Worm (Caenorhabditis elegans) whole organism, young adult: Measurements from ENCODE around the gene Y73F8A.5.

Experiments
- C06A6.2 ChIP-seq: fragments of 200-800 bp; sonication (Bioruptor generic); conservative IDR thresholded peaks from 2 replicates; pipeline ENCODE4 v1.3.6; 2022; ENCODE audit warnings: missing genetic modification characterization, missing compliant biosample characterization
- F22D6.2 ChIP-seq: sonication (generic microtip); optimal IDR thresholded peaks from 2 replicates; lab custom pipeline; 2016; ENCODE audit warnings: mild to moderate bottlenecking, missing genetic modification characterization, missing compliant biosample characterization
- F23B12.7 ChIP-seq: sonication (generic microtip); optimal IDR thresholded peaks from 2 replicates; lab custom pipeline; 2017; ENCODE audit warnings: missing genetic modification characterization, mild to moderate bottlenecking, missing compliant biosample characterization, antibody characterized with exemption, moderate library complexity; ENCODE audit not compliant: insufficient read depth
- F33H1.4 ChIP-seq: fragments of 200-800 bp; sonication (Bioruptor generic); IDR thresholded peaks from 2 replicates; pipeline ENCODE4 v1.3.6; 2022; ENCODE audit warnings: missing genetic modification reagents, missing genetic modification characterization, missing compliant biosample characterization
- F55B11.4 ChIP-seq: sonication (generic microtip); optimal IDR thresholded peaks from 2 replicates; lab custom pipeline; 2016; ENCODE audit warnings: missing compliant biosample characterization, missing genetic modification characterization, borderline replicate concordance; ENCODE audit not compliant: insufficient read depth
- K11D2.4 ChIP-seq: fragments of 200-800 bp; sonication (Bioruptor generic); IDR thresholded peaks from 2 replicates; pipeline ENCODE4 v1.3.6; 2022; ENCODE audit warnings: missing genetic modification reagents, missing genetic modification characterization, missing compliant biosample characterization
- T26A5.8 ChIP-seq: sonication (generic microtip); optimal IDR thresholded peaks from 2 replicates; lab custom pipeline; 2016; ENCODE audit warnings: missing genetic modification characterization, missing compliant biosample characterization
- Y53F4B.3 ChIP-seq: fragments of 200-800 bp; sonication (Bioruptor generic); IDR thresholded peaks from 2 replicates; pipeline ENCODE4 v1.3.6; 2022; ENCODE audit warnings: missing genetic modification reagents, missing genetic modification characterization, missing compliant biosample characterization
- Y56A3A.18 ChIP-seq: fragments of 200-800 bp; sonication (Bioruptor generic); IDR thresholded peaks from 2 replicates; pipeline ENCODE4 v1.3.6; 2022; ENCODE audit warnings: missing genetic modification reagents, missing genetic modification characterization, missing compliant biosample characterization
- Y95B8A.8 ChIP-seq: fragments of 200-800 bp; sonication (Bioruptor generic); IDR thresholded peaks from 2 replicates; pipeline ENCODE4 v1.3.6; 2022; ENCODE audit warnings: missing genetic modification reagents, missing genetic modification characterization, missing compliant biosample characterization
- ZK185.1 ChIP-seq: sonication (generic microtip); optimal IDR thresholded peaks from 2 replicates; lab custom pipeline; 2016; ENCODE audit warnings: mild to moderate bottlenecking, missing genetic modification characterization, missing compliant biosample characterization; ENCODE audit not compliant: poor library complexity, severe bottlenecking
- aptf-3 ChIP-seq: fragments of 200-800 bp; sonication (Bioruptor generic); IDR thresholded peaks from 2 replicates; pipeline ENCODE4 v1.3.6; 2022; ENCODE audit warnings: missing genetic modification characterization, missing compliant biosample characterization
- ceh-40 ChIP-seq: fragments of 200-800 bp; sonication (Bioruptor generic); IDR thresholded peaks from 2 replicates; pipeline ENCODE4 v1.3.6; 2022; ENCODE audit warnings: missing genetic modification characterization, missing compliant biosample characterization
- ceh-58 ChIP-seq: fragments of 200-800 bp; sonication (Bioruptor generic); IDR thresholded peaks from 2 replicates; pipeline ENCODE4 v1.3.6; 2022; ENCODE audit warnings: missing genetic modification characterization, missing compliant biosample characterization
- chd-7 ChIP-seq: sonication (generic microtip); optimal IDR thresholded peaks from 2 replicates; lab custom pipeline; 2016; ENCODE audit warnings: mild to moderate bottlenecking, missing genetic modification characterization, moderate library complexity, missing compliant biosample characterization
- dpff-1 ChIP-seq: sonication (generic microtip); optimal IDR thresholded peaks from 2 replicates; lab custom pipeline; 2017; ENCODE audit warnings: mild to moderate bottlenecking, missing genetic modification characterization, missing compliant biosample characterization
- dpl-1 ChIP-seq: fragments of 150-350 bp; optimal IDR thresholded peaks from 2 replicates; lab custom pipeline; 2014; ENCODE audit warnings: missing biosample characterization, missing genetic modification reagents, missing genetic modification characterization
- gei-17 ChIP-seq: fragments of 200-800 bp; sonication (Bioruptor generic); optimal IDR thresholded peaks from 2 replicates; lab custom pipeline; 2018; ENCODE audit warnings: mild to moderate bottlenecking, missing genetic modification characterization, missing compliant biosample characterization
- hlh-26 ChIP-seq: fragments of 200-800 bp; sonication (Bioruptor generic); conservative IDR thresholded peaks from 2 replicates; pipeline ENCODE4 v1.3.6; 2022; ENCODE audit warnings: missing genetic modification reagents, missing genetic modification characterization, missing compliant biosample characterization
- hmg-1.2 ChIP-seq: fragments of 200-800 bp; sonication (Bioruptor generic); IDR thresholded peaks from 2 replicates; pipeline ENCODE4 v1.3.6; 2022; ENCODE audit warnings: missing genetic modification reagents, missing genetic modification characterization, missing compliant biosample characterization
- lin-40 ChIP-seq: sonication (generic microtip); optimal IDR thresholded peaks from 2 replicates; lab custom pipeline; 2016; ENCODE audit warnings: missing genetic modification characterization, mild to moderate bottlenecking, missing compliant biosample characterization, missing genotype, missing genetic modification reagents
- lin-54 ChIP-seq: fragments of 200-800 bp; sonication (Bioruptor generic); optimal IDR thresholded peaks from 2 replicates; lab custom pipeline; 2018; ENCODE audit warnings: mild to moderate bottlenecking, missing genetic modification characterization, missing compliant biosample characterization
- lsl-1 ChIP-seq: fragments of 200-800 bp; sonication (Bioruptor generic); optimal IDR thresholded peaks from 2 replicates; lab custom pipeline; 2018; ENCODE audit warnings: mild to moderate bottlenecking, missing genetic modification characterization, moderate library complexity, missing compliant biosample characterization
- lsy-27 ChIP-seq: sonication (generic microtip); optimal IDR thresholded peaks from 2 replicates; lab custom pipeline; 2017; ENCODE audit warnings: missing genetic modification characterization, mild to moderate bottlenecking, missing compliant biosample characterization, antibody characterized with exemption, missing genotype, borderline replicate concordance; ENCODE audit not compliant: insufficient read depth
- mcd-1 ChIP-seq: fragments of 200-800 bp; sonication (Bioruptor generic); IDR thresholded peaks from 2 replicates; pipeline ENCODE4 v1.3.6; 2022; ENCODE audit warnings: missing genetic modification reagents, missing genetic modification characterization, missing compliant biosample characterization
- mes-4 ChIP-seq: sonication (generic microtip); optimal IDR thresholded peaks from 2 replicates; lab custom pipeline; 2016; ENCODE audit warnings: missing genotype, missing genetic modification characterization, missing compliant biosample characterization
- mxl-1 ChIP-seq: sonication (generic microtip); optimal IDR thresholded peaks from 2 replicates; lab custom pipeline; 2016; ENCODE audit warnings: missing genetic modification characterization, missing compliant biosample characterization
- nhr-120 ChIP-seq: fragments of 200-800 bp; sonication (Bioruptor generic); IDR thresholded peaks from 2 replicates; pipeline ENCODE4 v1.3.6; 2022; ENCODE audit warnings: missing genetic modification characterization, missing compliant biosample characterization
- nhr-179 ChIP-seq: sonication (generic microtip); optimal IDR thresholded peaks from 2 replicates; lab custom pipeline; 2016; ENCODE audit warnings: mild to moderate bottlenecking, missing genetic modification characterization, missing compliant biosample characterization
- nhr-80 ChIP-seq: sonication (generic microtip); optimal IDR thresholded peaks from 2 replicates; lab custom pipeline; 2016; ENCODE audit warnings: missing genetic modification characterization, missing compliant biosample characterization
- rpc-1 ChIP-seq, 2 experiments: fragments of 150-350 bp in 1 of 2; sonication (generic microtip) in 1 of 2; optimal IDR thresholded peaks; 2 replicates each; lab custom pipeline; 2014 to 2018; ENCODE audit warnings: missing biosample characterization in 1 of 2, missing genetic modification characterization in 1 of 2, missing genetic modification reagents in 1 of 2, missing genotype in 1 of 2
- unc-130 ChIP-seq: sonication (generic microtip); optimal IDR thresholded peaks from 2 replicates; lab custom pipeline; 2016; ENCODE audit warnings: missing genetic modification reagents, missing genetic modification characterization, missing compliant biosample characterization
- xnd-1 ChIP-seq: sonication (generic microtip); optimal IDR thresholded peaks from 2 replicates; lab custom pipeline; 2016; ENCODE audit warnings: missing genotype, missing genetic modification reagents, missing genetic modification characterization, missing compliant biosample characterization
- ztf-25 ChIP-seq: fragments of 200-800 bp; sonication (Bioruptor generic); IDR thresholded peaks from 2 replicates; pipeline ENCODE4 v1.3.6; 2022; ENCODE audit warnings: missing genetic modification reagents, missing genetic modification characterization, missing compliant biosample characterization
- ztf-28 ChIP-seq: fragments of 200-800 bp; sonication (Bioruptor generic); IDR thresholded peaks from 2 replicates; pipeline ENCODE4 v1.3.6; 2022; ENCODE audit warnings: missing genetic modification reagents, missing genetic modification characterization, missing compliant biosample characterization

Gene Y73F8A.5

DNA sequence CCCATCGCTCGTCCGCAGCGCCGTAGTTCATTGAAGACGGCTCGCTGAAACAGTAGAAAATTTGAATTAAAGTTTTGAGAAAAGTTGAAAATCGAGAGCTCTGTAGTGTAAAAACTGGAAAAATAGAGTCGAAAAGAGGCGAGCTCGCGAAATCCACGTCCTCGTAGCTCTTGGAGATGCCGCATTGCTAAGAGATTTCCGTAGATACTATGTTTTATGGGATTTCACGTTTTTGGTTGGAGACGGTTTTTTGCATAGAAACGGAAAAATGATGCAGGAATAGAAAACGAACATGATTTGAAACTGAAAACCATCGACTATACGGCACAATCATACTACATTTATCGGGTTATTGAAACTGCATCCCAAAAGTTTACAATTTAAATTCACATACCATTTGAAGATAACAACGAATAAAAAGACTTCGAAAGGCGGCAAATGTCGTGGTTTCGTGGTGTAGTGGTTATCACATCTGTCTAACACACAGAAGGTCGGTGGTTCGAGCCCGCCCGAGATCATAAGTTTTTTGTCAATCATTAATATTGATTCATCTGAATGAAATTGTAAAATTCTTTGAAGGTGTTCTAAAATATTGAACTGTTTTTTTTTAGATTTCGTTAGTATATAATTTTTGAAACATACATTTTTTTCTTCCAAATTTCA, 24.6 kb upstream of the Y73F8A.5 start, which contains the start of gene pkd-2 (continued):
- TF ChIP-seq hmg-1.2 = 0 out of 2 replicates have a peak, but pooled peaks have one; percentile 17
- TF ChIP-seq ceh-58 (GFP tag; lab: Robert Waterston, UW) = no peak
- TF ChIP-seq Y56A3A.18 (GFP tag; lab: Robert Waterston, UW) = 0 out of 2 replicates have a peak, but pooled peaks have one; percentile 14
- TF ChIP-seq F33H1.4 (GFP tag; lab: Robert Waterston, UW) = no peak
- peak; percentile 32 for TF ChIP-seq ZK185.1 (tag; lab: Kevin White, UChicago)
- TF ChIP-seq nhr-80 (tag; lab: Kevin White, UChicago) = no peak
- no peak for TF ChIP-seq chd-7 (tag; lab: Kevin White, UChicago)
- TF ChIP-seq xnd-1 (tag; lab: Kevin White, UChicago) = no peak
- TF ChIP-seq ztf-25 (GFP tag; lab: Robert Waterston, UW) = no peak
- TF ChIP-seq Y53F4B.3 (GFP tag; lab: Robert Waterston, UW) = no peak
- TF ChIP-seq rpc-1 (optimal IDR thresholded peaks at IDR 0.05; lab: Kevin White, UChicago) = peak; percentile 72
- peak; percentile 79 for TF ChIP-seq rpc-1 (tag; optimal IDR thresholded peaks at IDR 0.05; lab: Kevin White, UChicago)
- no peak for TF ChIP-seq nhr-120 (GFP tag; lab: Robert Waterston, UW)
- peak; percentile 15 for TF ChIP-seq lsl-1 (GFP tag; lab: Kevin White, UChicago)
- no peak for TF ChIP-seq hlh-26

DNA sequence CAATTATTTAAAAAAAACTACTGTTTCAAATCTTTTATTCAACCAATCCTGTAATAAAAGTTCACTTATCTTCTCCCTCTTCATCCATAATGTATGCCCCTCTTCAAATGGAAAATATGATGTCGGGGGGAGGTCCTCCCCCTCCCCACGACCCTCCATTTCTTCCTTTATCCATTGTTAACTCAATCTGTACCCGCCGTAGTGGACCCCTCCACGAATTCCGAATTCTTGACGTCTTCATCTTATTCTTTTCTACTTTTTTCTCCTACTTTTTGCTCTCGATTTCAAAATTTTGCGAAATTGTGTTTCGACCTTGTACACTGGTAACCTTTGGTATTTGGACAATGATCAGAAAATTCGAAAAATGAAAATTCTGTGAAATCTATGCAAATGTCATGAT, 23.8 kb upstream of the Y73F8A.5 start, which contains the start of gene lgc-52:
Gene lgc-52, plus strand, starts transcription at position 268 of the 400 bp plus-strand sequence.
- TF ChIP-seq dpff-1 (tag; lab: Kevin White, UChicago) (no peak), ztf-25 (GFP tag; lab: Robert Waterston, UW) (no peak)
- TF ChIP-seq, all 124 proteins: peak for 0

DNA sequence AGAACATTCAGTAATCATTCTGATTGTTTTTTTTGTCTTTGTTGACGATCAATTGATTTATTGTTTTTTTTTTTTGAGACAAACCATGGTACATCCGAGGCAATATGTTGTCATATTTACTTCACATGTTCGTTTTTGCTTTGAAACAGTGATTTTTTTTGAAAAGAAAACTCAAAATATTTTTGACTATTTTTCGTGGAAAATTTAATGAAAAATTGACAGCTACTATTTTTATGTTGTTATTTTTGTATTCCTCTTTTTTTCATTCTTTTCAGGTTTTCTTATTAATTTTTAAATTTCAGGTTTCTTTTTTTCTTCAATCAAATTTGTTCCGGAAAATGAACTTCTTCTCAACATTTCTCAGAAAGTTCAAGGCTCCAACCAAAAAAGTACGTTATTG, 14.0 kb upstream of the Y73F8A.5 start, which contains the start of gene Y73F8A.36:
Gene Y73F8A.36, plus strand, starts transcription at position 301 of the 400 bp plus-strand sequence.
- TF ChIP-seq lsy-27 (no peak), F23B12.7 (no peak), Y95B8A.8 (GFP tag; lab: Robert Waterston, UW) (no peak), gei-17 (no peak), lin-40 (no peak), ceh-40 (no peak), dpff-1 (tag; lab: Kevin White, UChicago) (no peak), lin-54 (GFP tag; lab: Kevin White, UChicago) (no peak), T26A5.8 (tag; lab: Kevin White, UChicago) (no peak)

DNA sequence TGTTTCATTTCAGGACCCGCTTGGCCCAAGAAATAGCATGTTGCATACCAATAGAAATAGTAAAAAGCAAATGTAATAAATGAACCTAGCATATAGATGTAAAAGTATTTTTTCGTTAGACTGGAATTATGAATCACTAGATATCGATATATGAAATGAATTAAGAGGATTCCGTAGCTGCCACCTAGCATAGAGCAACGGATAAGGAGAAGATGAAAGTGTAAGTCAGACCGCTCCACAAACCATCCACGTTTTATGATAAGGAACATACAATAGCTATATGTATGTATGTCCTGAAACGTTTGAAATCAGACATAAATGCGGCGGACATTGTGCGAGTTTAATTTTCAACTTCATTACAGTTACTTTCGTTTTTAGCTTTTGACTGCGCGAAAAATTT, 8.6 kb upstream of the Y73F8A.5 start:
- TF ChIP-seq Y56A3A.18 (GFP tag; lab: Robert Waterston, UW) = no peak
- no peak for TF ChIP-seq nhr-179 (tag; lab: Kevin White, UChicago)
- TF ChIP-seq F22D6.2 = no peak
- no peak for TF ChIP-seq dpl-1
- no peak for TF ChIP-seq mes-4 (tag; lab: Kevin White, UChicago)
- TF ChIP-seq F55B11.4 (tag; lab: Kevin White, UChicago) = no peak
- TF ChIP-seq C06A6.2 = no peak
- TF ChIP-seq mxl-1 (tag; lab: Kevin White, UChicago) = no peak
- no peak for TF ChIP-seq unc-130
- no peak for TF ChIP-seq aptf-3
- TF ChIP-seq ztf-28 (GFP tag; lab: Robert Waterston, UW) = no peak
- no peak for TF ChIP-seq mcd-1 (GFP tag; lab: Robert Waterston, UW)
- TF ChIP-seq K11D2.4 (GFP tag; lab: Robert Waterston, UW) = no peak
- TF ChIP-seq ceh-58 (GFP tag; lab: Robert Waterston, UW) = no peak
